Fruit fly (Drosophila melanogaster) S2 (cell line): ENCODE results near the gene EndoGI.

ENCODE experiments used
- CG8478 ChIP-seq: fragments of >200 bp; optimal IDR thresholded peaks from 2 replicates; lab custom pipeline; 2018
- CTCF ChIP-seq, 2 experiments: fragments of >200 bp; optimal IDR thresholded peaks; 2 replicates each; lab custom pipeline; 2018

- TF ChIP-seq CG8478 = no peak
- TF ChIP-seq CTCF (optimal IDR thresholded peaks at IDR 0.05; lab: Kevin White, UChicago) = no peak
These were observed 36.3 kb downstream of the EndoGI start, which contains the start of gene Cyp303a1 for dm6 chr2L:16293703-16294233.
